Worm (Caenorhabditis elegans): ENCODE data around the gene madf-4.
A peak's percentile ranks its signal among the peaks of the same experiment; 100 is the strongest.

ce11 chrV:9974264-9974663 lies 12.0 kb upstream of the madf-4 start:
- no peak for TF ChIP-seq ZK546.5 (tag; optimal IDR thresholded peaks at IDR 0.05)
- no peak for TF ChIP-seq ztf-11 (tag; optimal IDR thresholded peaks at IDR 0.05)
- no peak for TF ChIP-seq nhr-237 (tag; optimal IDR thresholded peaks at IDR 0.05)
- TF ChIP-seq peb-1 (tag; optimal IDR thresholded peaks at IDR 0.05), result no peak
- no peak for TF ChIP-seq snpc-4 (tag; optimal IDR thresholded peaks at IDR 0.05)
- no peak for TF ChIP-seq nhr-23 (tag; optimal IDR thresholded peaks at IDR 0.05)
- TF ChIP-seq blmp-1 (tag; optimal IDR thresholded peaks at IDR 0.05; ENCODE audit: insufficient read depth), result no peak
- TF ChIP-seq ama-1 (optimal IDR thresholded peaks at IDR 0.05), result no peak
- no peak for TF ChIP-seq nhr-25 (tag; optimal IDR thresholded peaks at IDR 0.05)
- peak; percentile 23 for TF ChIP-seq zag-1 (tag; optimal IDR thresholded peaks at IDR 0.05)
- no peak for TF ChIP-seq nhr-12 (tag; optimal IDR thresholded peaks at IDR 0.05)
- TF ChIP-seq lin-13 (GFP tag; optimal IDR thresholded peaks at IDR 0.05), result no peak
- no peak for TF ChIP-seq lin-39 (tag; optimal IDR thresholded peaks at IDR 0.05)
- TF ChIP-seq sma-9 (GFP tag; optimal IDR thresholded peaks at IDR 0.05), result no peak
- no peak for TF ChIP-seq sma-9 (tag; optimal IDR thresholded peaks at IDR 0.05)

Measured in whole organism, L2 larva.